Worm (Caenorhabditis elegans): ENCODE data around the gene srbc-42.

- TF ChIP-seq nhr-237 (tag; optimal IDR thresholded peaks at IDR 0.05): no peak
- no peak for TF ChIP-seq ztf-11 (tag; optimal IDR thresholded peaks at IDR 0.05)
- no peak for TF ChIP-seq pha-4 (tag; optimal IDR thresholded peaks at IDR 0.05)
Measured at ce11 chrV:2151458-2151857, 39.6 kb downstream of the srbc-42 start, which contains the start of gene srbc-24.
